Worm (Caenorhabditis elegans) whole organism, dauer: ENCODE measurements around the gene tost-1.

Experiments used
- unc-62 ChIP-seq: sonication (generic microtip); optimal IDR thresholded peaks from 2 replicates; lab custom pipeline; 2017; ENCODE audit warnings: missing biosample characterization, missing genetic modification reagents, missing genetic modification characterization

The tost-1 gene

DNA sequence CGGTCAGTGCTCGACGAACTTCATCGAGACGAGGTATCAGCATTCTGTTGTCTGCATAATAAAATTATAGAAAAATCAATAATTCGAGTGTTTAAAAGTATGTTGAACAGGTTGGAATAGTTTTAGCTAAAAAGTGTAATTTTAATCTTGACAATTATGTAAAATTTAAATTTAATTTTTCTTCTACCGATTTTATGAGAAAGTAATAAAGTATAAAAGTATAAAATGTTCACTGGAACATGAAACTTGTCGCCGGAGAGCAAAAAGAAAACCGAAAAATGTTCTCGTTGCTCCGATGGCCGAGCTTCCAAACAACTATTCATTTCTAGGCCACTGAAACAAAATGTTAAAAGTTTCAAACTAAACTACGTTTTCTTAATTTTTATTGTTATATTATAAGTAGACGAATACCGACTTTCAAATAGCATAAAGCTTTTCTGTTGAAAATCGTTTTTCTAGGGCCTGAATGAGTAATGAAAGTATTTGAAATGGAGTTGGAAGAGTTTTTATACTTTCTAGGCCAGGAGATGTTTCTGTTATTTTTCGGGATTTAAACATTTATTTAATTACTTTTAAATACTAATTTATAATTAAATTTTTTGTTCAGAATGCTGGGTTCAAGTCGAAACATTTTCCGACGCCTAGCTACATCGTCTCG lies 16.2 kb downstream of the tost-1 start, which contains the start of the genes C35D10.10 and C35D10.5:
TSS of gene C35D10.10 (minus strand) at position 51 of the 658 bp plus-strand sequence.
TSS of gene C35D10.5 (plus strand) at position 608 of the 658 bp plus-strand sequence.
- TF ChIP-seq unc-62 (GFP tag; lab: Kevin White, UChicago), result no peak

DNA sequence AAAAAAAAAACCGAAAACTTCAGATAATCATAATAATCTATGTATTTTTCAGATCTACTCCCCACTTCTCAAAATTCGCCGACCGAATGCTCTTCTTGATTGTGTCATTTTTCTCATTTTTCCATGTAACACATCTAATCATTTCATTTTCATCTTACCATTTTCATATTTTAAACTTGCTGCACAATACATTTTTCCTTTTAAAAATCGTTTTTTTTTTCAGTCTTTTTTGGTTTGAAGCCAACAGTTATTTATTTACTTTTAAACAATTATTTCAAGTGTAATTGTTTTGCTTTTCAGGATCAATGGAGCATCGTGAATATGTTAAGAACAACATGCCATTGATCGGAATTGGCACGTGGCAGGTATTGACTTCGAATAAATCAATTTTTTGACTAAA lies 19.1 kb downstream of the tost-1 start, which contains the start of gene C35D10.6:
TSS of gene C35D10.6 (plus strand) at position 301 of the 400 bp plus-strand sequence.
- no peak for TF ChIP-seq unc-62 (GFP tag; lab: Kevin White, UChicago)

DNA sequence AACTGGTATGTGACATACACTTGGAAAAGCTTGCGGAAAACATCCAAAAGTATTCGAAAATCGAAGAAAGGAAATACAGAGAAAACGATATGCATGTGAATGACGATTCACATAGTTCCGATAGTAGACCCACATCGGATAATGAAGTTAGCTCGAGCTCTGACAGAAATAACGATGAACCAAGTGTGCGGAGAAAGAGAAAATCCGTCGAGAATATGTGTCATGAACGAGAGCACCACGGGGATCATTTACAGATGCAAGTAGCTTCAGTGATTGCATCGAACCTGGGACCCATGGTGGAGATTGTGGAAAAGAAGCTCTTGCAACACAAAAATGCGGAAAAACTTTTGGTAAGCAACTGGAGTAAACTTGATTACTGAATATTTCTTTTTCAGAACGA lies 21.1 kb downstream of the tost-1 start:
- TF ChIP-seq unc-62 (GFP tag; lab: Kevin White, UChicago), result no peak

DNA sequence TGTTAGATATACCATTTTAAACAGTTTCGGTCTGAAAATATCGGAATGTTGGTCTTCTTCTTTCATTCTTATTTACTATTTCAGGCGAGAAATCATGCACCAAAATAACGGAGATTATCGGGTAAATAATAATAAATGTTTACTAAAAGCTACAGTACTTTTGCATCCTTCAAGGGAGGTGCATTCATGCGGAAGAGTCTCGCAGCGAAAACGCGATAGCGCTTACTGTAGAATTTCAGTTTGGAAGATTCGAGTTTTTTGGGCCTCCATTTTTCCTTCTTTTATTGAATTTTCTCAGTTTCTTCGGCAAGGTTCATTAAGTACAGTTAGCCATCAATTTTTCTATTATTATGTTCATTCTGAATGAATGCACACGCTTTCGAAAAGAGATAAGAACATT lies 22.0 kb downstream of the tost-1 start, which contains the start of gene C35D10.7:
TSS of gene C35D10.7 (plus strand) at position 85 of the 400 bp plus-strand sequence.
- no peak for TF ChIP-seq unc-62 (GFP tag; lab: Kevin White, UChicago)

DNA sequence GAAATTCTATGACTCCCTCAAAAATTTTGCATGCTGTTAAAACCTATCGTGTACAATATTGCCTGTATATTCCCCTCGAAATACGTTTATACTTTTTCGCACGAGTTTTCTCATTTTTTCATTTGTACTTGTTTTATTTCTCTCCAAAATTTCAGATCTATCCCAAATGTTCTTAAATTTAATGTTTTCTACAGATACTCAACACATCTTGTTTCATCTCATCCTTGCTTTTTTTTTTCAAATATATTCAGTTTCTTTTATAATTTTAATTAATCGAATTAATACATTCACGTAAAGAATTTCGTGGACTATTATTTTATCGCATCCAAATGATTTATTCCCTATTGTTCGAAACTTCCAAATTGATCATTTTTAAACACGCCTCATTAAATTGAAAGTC lies 23.2 kb downstream of the tost-1 start, which contains the start of gene C35D10.8:
TSS of gene C35D10.8 (plus strand) at position 301 of the 400 bp plus-strand sequence.
- TF ChIP-seq unc-62 (GFP tag; lab: Kevin White, UChicago), result no peak

DNA sequence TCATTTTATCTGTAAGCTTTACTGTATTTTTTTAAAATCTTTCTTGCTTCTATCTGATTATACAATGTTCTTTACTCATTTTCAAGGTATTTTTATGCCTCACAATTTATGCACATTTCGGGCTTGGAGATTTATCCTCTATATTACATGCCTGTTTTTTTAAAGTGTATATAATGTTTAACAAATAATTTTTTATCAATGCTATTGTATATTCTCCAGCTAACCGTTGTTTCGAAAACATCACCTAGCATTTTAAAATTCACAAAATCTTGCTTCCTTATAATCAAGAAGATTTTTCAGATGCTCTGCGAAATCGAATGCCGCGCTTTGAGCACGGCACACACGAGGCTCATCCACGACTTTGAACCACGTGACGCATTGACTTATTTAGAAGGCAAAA lies 26.1 kb downstream of the tost-1 start, which contains the start of gene ced-4:
TSS of gene ced-4 (plus strand) at position 301 of the 400 bp plus-strand sequence.
- TF ChIP-seq unc-62 (GFP tag; lab: Kevin White, UChicago), result no peak

DNA sequence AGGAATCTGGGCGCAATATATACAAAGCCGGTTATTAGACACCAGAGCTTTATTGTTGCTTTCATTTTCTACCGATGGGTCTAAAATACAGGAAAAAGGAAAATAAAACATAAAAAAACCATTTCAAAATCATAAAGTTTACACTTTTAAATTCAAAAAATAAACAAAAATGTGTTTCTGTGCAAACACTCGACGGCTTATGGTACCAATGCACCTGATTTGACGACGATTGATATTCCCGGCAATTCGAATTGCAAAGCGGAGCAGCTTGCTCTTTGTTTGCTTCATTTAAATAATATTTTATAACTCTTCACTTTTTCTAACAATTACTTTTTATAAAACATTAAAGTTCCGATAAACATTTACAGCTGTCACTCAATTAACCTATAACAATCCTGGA lies 28.0 kb downstream of the tost-1 start, which contains the start of gene F26A1.1:
TSS of gene F26A1.1 (plus strand) at position 369 of the 400 bp plus-strand sequence.
- no peak for TF ChIP-seq unc-62 (GFP tag; lab: Kevin White, UChicago)

DNA sequence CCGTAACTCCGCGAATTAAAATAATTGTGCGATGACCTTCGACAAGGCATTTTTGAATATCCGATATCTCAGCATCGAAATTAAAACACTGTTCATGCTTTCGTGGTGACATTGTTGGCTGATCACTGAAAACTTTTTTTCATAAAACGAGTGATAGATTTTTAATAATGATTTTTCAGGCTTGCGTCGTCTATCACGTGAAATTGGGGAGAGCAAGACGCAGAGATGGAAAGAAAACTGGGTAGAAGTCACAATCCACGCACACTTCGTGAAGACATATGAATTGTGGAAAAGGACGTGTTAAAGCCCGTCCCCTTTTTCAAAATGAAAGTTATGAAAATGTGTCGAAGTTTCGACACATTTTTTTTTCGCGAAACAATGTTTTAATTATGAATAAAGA lies 28.4 kb downstream of the tost-1 start, which contains the start of gene nonu-1:
TSS of gene nonu-1 (minus strand) at position 169 of the 400 bp plus-strand sequence.
- TF ChIP-seq unc-62 (GFP tag; lab: Kevin White, UChicago), result no peak

DNA sequence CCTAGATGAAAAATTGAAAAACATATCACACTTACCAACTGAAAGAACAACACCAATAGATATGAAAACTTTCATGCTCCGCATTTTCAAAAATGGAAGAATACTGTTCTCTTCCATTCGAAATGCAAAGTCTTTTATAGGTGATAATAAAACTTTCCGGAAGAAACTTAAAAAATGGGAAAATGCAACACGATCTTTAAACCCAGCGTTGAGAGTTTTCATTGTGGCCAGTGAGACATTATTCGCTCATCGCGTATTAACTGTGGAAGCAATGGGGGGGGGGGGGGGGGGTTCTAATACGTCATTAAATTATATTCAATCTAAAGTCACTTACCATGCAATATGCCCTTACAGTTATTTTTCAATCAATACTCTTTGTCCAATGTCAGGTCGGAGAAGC lies 33.8 kb downstream of the tost-1 start, which contains the start of the genes clec-157 and fkh-5:
TSS of gene clec-157 (minus strand) at position 101 of the 400 bp plus-strand sequence.
TSS of gene fkh-5 (plus strand) at position 336 of the 400 bp plus-strand sequence.
- no peak for TF ChIP-seq unc-62 (GFP tag; lab: Kevin White, UChicago)

DNA sequence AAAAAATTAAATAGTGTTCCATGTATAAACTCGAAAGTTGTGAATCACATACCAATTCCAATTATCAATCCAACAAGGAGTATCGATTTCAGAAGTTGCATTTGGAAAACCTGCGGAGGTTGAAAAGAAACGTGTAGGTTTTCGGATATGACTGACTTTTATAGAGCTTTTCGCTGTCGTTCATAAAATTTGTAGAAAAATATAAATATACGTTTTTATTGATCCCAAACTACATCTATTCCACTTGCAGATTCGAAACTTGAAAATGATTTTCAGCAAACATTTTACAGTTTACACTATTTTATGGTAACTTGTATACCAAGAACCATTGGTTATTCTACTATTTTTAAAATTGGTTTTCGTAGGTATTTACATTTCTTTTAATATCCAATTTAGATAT lies 35.9 kb downstream of the tost-1 start, which contains the start of gene clec-156:
TSS of gene clec-156 (minus strand) at position 101 of the 400 bp plus-strand sequence.
- no peak for TF ChIP-seq unc-62 (GFP tag; lab: Kevin White, UChicago)

DNA sequence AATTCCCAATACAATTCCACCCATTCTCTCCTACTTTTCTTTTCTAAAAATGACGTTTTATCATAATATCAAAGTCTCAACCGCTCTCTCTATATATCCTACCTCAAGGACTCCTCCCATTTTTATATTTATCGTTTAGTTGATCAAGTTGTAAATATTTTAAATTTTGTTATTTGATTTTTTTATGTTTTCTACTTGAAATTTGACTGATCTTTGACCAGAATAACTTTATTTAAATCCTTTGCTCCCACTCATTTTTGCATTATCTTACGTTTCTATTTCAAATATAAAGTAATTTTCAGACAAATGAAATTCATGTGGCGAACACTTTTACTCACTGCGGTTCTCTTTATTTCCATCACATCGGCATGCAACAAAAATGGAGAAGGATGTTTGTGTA lies 40.7 kb downstream of the tost-1 start, which contains the start of the genes acbp-7 and F26A1.19:
TSS of gene acbp-7 (plus strand) at position 301 of the 400 bp plus-strand sequence.
TSS of gene F26A1.19 (plus strand) at position 303 of the 400 bp plus-strand sequence.
- no peak for TF ChIP-seq unc-62 (GFP tag; lab: Kevin White, UChicago)

DNA sequence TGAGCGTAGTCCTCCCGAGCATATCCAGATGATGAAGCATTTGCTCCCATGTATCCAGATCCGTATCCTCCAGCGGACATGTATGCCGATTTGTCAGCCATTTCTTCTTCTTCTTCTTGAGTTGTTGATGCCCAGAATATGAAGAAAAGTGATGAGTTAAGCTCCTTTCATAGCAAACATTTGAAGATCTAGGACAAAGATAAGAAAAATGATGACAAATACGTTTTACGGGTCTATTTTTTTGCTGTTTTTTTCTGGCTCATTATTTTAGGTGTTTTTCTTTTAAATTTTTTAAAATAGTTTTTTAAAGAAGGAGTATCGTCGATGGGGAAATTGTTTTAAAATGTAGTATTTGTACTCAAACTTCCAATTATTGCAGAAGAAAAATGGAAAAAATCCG lies 47.9 kb downstream of the tost-1 start, which contains the start of gene nspd-9:
TSS of gene nspd-9 (minus strand) at position 101 of the 400 bp plus-strand sequence.
- no peak for TF ChIP-seq unc-62 (GFP tag; lab: Kevin White, UChicago)

DNA sequence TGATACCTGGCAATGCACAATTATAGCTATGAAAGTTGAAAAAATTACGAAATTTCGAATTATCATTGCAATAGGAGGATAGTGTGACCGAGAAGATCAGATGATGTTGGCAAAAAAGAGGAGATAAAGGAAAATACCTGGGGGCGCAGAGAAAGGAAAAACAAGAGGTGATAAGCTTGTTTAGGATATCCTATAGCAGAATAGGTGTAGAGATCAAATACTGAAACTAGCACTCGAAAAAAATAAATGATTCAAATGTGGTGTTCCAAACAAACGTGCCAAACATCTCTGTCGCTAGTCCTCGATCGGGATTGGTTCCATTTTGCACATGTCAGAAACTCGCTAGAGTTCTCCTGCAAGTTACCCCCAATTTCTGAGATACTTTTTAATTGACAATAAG lies 48.7 kb downstream of the tost-1 start, which contains the start of gene F26A1.9:
TSS of gene F26A1.9 (minus strand) at position 101 of the 400 bp plus-strand sequence.
- no peak for TF ChIP-seq unc-62 (GFP tag; lab: Kevin White, UChicago)
